Fruit fly (Drosophila melanogaster): ENCODE data around the gene mts.
A peak's percentile ranks its signal among the peaks of the same experiment; 100 is the strongest.

Gene mts

DNA sequence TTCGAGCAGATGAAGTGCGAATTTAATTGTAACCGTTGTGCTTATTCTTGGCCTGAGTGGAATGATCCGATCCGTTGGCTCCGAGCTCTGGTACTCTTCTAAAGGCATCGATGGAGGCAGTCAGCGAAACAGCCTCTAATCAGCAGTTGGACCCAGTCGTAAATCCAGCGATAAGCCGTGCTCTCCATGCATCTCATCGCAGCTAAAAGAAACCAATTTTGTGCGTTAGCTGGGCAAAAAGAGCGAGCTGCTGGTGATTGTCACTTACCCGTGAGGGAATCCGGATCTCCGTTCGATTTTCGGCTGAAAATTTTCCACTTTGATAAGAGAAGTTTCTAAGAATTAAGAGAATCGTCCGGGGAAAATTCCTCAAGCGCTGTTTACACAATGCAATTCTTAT is 31.6 kb upstream of the mts start, which contains the start of gene LKRSDH:
Gene LKRSDH (minus strand): TSS at position 101 of the 400 bp plus-strand sequence.
- TF ChIP-seq Eip78C (GFP tag) (no peak), svp (GFP tag) (peak; percentile 35)

DNA sequence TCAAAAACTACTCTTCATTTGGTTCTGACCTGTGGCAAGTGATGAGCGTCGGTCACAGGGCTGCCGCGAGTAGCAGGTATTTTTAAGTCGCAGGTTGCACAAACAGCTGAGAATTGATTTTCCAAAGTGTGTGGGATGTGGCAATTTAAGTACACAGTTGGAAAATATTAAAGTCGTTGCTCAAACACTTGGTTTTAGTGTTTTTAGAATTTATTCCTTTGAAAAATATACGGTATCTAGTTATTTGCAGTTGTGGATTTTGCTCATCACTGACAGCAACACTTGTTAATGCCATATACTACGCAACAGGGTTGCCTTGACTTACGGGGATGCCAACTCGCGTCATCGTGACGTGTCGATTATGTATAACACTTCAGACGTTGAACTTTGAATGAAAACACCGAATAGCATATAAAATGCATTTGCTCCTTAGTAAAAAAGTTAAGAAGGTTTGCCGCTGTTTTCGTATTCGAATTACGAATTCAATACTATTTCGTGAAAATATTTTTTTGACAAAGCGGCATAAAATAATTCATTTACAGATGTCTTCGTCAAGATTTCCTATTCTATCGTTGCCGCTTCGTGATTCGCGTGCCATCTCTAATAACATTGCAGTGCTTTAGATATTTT is 27.5 kb upstream of the mts start, which contains the start of the genes Herp and r2d2:
Gene Herp (minus strand): TSS at position 255 of the 630 bp plus-strand sequence.
Gene r2d2 (plus strand): TSS at position 344 of the 630 bp plus-strand sequence.
- no peak for TF ChIP-seq Hr38 (GFP tag; optimal IDR thresholded peaks at IDR 0.05)
- peak; percentile 90 for TF ChIP-seq Met (GFP tag; optimal IDR thresholded peaks at IDR 0.05)
- TF ChIP-seq Ets96B (tag; optimal IDR thresholded peaks at IDR 0.05) = peak; percentile 86
- TF ChIP-seq CG8319 (GFP tag; optimal IDR thresholded peaks at IDR 0.05) = peak; percentile 49
- TF ChIP-seq CG3032 (tag; optimal IDR thresholded peaks at IDR 0.05) = peak; percentile 87
- TF ChIP-seq CG9139 (GFP tag; optimal IDR thresholded peaks at IDR 0.05) = peak; percentile 77
- TF ChIP-seq CG4318 (GFP tag; optimal IDR thresholded peaks at IDR 0.05) = peak; percentile 73
- peak; percentile 72 for TF ChIP-seq fkh (GFP tag; optimal IDR thresholded peaks at IDR 0.05)
- TF ChIP-seq CG10631 (GFP tag; optimal IDR thresholded peaks at IDR 0.05) = peak; percentile 88
- TF ChIP-seq CG11902 (GFP tag; optimal IDR thresholded peaks at IDR 0.05) = peak; percentile 85
- TF ChIP-seq acj6 (GFP tag; optimal IDR thresholded peaks at IDR 0.05) = peak; percentile 90
- TF ChIP-seq CG31627 (GFP tag; optimal IDR thresholded peaks at IDR 0.05) = peak; percentile 92
- peak; percentile 84 for TF ChIP-seq CG6792 (GFP tag; optimal IDR thresholded peaks at IDR 0.05)
- TF ChIP-seq CG6854 (GFP tag; optimal IDR thresholded peaks at IDR 0.05) = peak; percentile 82
- peak; percentile 69 to 83 for TF ChIP-seq salr (GFP tag; optimal IDR thresholded peaks at IDR 0.05)
- peak; percentile 89 for TF ChIP-seq OdsH (GFP tag; optimal IDR thresholded peaks at IDR 0.05)
- peak; percentile 77 for TF ChIP-seq fd59A (GFP tag; optimal IDR thresholded peaks at IDR 0.05)
- peak; percentile 84 for TF ChIP-seq CG7368 (GFP tag; optimal IDR thresholded peaks at IDR 0.05)
- peak; percentile 77 for TF ChIP-seq Lpt (GFP tag; optimal IDR thresholded peaks at IDR 0.05)
- TF ChIP-seq pdm3 (GFP tag; optimal IDR thresholded peaks at IDR 0.05) = peak; percentile 86
- TF ChIP-seq Eip93F (GFP tag; optimal IDR thresholded peaks at IDR 0.05) = no peak
- TF ChIP-seq Hr39 (GFP tag; optimal IDR thresholded peaks at IDR 0.05) = peak; percentile 90
- TF ChIP-seq Sox14 (GFP tag; optimal IDR thresholded peaks at IDR 0.05) = peak; percentile 89
- TF ChIP-seq spab (GFP tag; optimal IDR thresholded peaks at IDR 0.05) = peak; percentile 65
- TF ChIP-seq Ets21C (GFP tag; optimal IDR thresholded peaks at IDR 0.05) = peak; percentile 86
- TF ChIP-seq vri (GFP tag; optimal IDR thresholded peaks at IDR 0.05) = peak; percentile 70
- TF ChIP-seq CG32006 (GFP tag; optimal IDR thresholded peaks at IDR 0.05) = peak; percentile 84
- peak; percentile 80 for TF ChIP-seq dac (GFP tag; optimal IDR thresholded peaks at IDR 0.05)
- TF ChIP-seq Eip75B (GFP tag; optimal IDR thresholded peaks at IDR 0.05) = peak; percentile 87
- peak; percentile 81 for TF ChIP-seq Sox102F (GFP tag; optimal IDR thresholded peaks at IDR 0.05)
- TF ChIP-seq lz (GFP tag; optimal IDR thresholded peaks at IDR 0.05) = peak; percentile 92
- TF ChIP-seq Smox (GFP tag; optimal IDR thresholded peaks at IDR 0.05) = no peak
- peak; percentile 88 for TF ChIP-seq achi (GFP tag; optimal IDR thresholded peaks at IDR 0.05)
- TF ChIP-seq CG34406 (GFP tag; optimal IDR thresholded peaks at IDR 0.05) = peak; percentile 71
- TF ChIP-seq CG16779 (tag; optimal IDR thresholded peaks at IDR 0.05) = peak; percentile 81
- peak; percentile 87 for TF ChIP-seq topi (GFP tag; optimal IDR thresholded peaks at IDR 0.05)
- TF ChIP-seq dsx (GFP tag; optimal IDR thresholded peaks at IDR 0.05; ENCODE audit: poor library complexity, severe bottlenecking) = peak; percentile 77
- TF ChIP-seq Gug (GFP tag; IDR thresholded peaks at IDR 0.05) = peak; percentile 86
- TF ChIP-seq CG15336 (GFP tag; IDR thresholded peaks at IDR 0.05) = peak; percentile 76; the same call in 1 of the 2 replicates
- peak; percentile 86 for TF ChIP-seq CG10669 (GFP tag; optimal IDR thresholded peaks at IDR 0.05)
- TF ChIP-seq net (GFP tag; optimal IDR thresholded peaks at IDR 0.05) = peak; percentile 77
- TF ChIP-seq CG6163 (GFP tag; IDR thresholded peaks at IDR 0.05) = peak; percentile 88
- no peak for TF ChIP-seq fd85E (GFP tag; optimal IDR thresholded peaks at IDR 0.05)
- peak; percentile 90 for TF ChIP-seq Hr4 (GFP tag; optimal IDR thresholded peaks at IDR 0.05)
- no peak for TF ChIP-seq CG6276 (GFP tag; optimal IDR thresholded peaks at IDR 0.05)
- TF ChIP-seq Blimp-1 (GFP tag; optimal IDR thresholded peaks at IDR 0.05) = peak; percentile 73
- TF ChIP-seq eg (GFP tag; IDR thresholded peaks at IDR 0.05) = peak; percentile 84
